Fruit fly (Drosophila melanogaster) whole organism, embryonic: Measurements from ENCODE around the gene Scgalpha.

ENCODE experiments used
- ATbp ChIP-seq: fragments of 200-800 bp; sonication (Bioruptor generic); optimal IDR thresholded peaks from 2 replicates; lab custom pipeline; 2017; ENCODE audit warnings: missing biosample characterization, mild to moderate bottlenecking, missing genetic modification characterization, missing genetic modification reagents
- B-H2 ChIP-seq: fragments of 200-800 bp; sonication (Bioruptor generic); optimal IDR thresholded peaks from 2 replicates; lab custom pipeline; 2018; ENCODE audit warnings: missing biosample characterization, mild to moderate bottlenecking, missing genetic modification characterization
- CG10543 ChIP-seq: fragments of 200-800 bp; sonication (Bioruptor generic); optimal IDR thresholded peaks from 3 replicates; lab custom pipeline; 2017; ENCODE audit warnings: missing biosample characterization, mild to moderate bottlenecking, missing genetic modification characterization, moderate library complexity
- CG11504 ChIP-seq: fragments of 200-800 bp; sonication (Bioruptor generic); optimal IDR thresholded peaks from 3 replicates; lab custom pipeline; 2019; ENCODE audit warnings: missing biosample characterization, mild to moderate bottlenecking, missing genetic modification characterization, moderate library complexity
- CG11695 ChIP-seq: fragments of 200-800 bp; sonication (Bioruptor generic); IDR thresholded peaks from 3 replicates; pipeline ENCODE4 v1.3.6; 2022; ENCODE audit warnings: missing biosample characterization, missing genetic modification characterization
- CG12299 ChIP-seq: fragments of 200-800 bp; sonication (Bioruptor generic); optimal IDR thresholded peaks from 2 replicates; lab custom pipeline; 2018; ENCODE audit warnings: missing biosample characterization, mild to moderate bottlenecking, missing genetic modification characterization
- CG14014 ChIP-seq: fragments of 200-800 bp; sonication (Bioruptor generic); IDR thresholded peaks from 2 replicates; pipeline ENCODE4 v1.3.6; 2022; ENCODE audit warnings: missing biosample characterization, missing genetic modification characterization
- CG17802 ChIP-seq: fragments of 200-800 bp; sonication (Bioruptor generic); optimal IDR thresholded peaks from 2 replicates; lab custom pipeline; 2018; ENCODE audit warnings: missing biosample characterization, mild to moderate bottlenecking, missing genetic modification characterization, moderate library complexity
- CG3995 ChIP-seq: fragments of 200-800 bp; sonication (Bioruptor generic); optimal IDR thresholded peaks from 3 replicates; lab custom pipeline; 2016; ENCODE audit warnings: missing biosample characterization, missing genetic modification characterization
- CG4328 ChIP-seq: fragments of 200-800 bp; sonication (Bioruptor generic); optimal IDR thresholded peaks from 3 replicates; lab custom pipeline; 2017; ENCODE audit warnings: missing biosample characterization, missing genetic modification reagents, missing genetic modification characterization
- CG4360 ChIP-seq: fragments of 200-800 bp; sonication (Bioruptor generic); IDR thresholded peaks from 2 replicates; pipeline ENCODE4 v1.3.6; 2022; ENCODE audit warnings: missing biosample characterization, missing genetic modification characterization
- CG5180 ChIP-seq: fragments of 200-800 bp; sonication (Bioruptor generic); optimal IDR thresholded peaks from 3 replicates; lab custom pipeline; 2017; ENCODE audit warnings: missing biosample characterization, missing genetic modification characterization, mild to moderate bottlenecking, moderate library complexity, missing genetic modification reagents
- CG6254 ChIP-seq: fragments of 200-800 bp; sonication (Bioruptor generic); optimal IDR thresholded peaks from 3 replicates; lab custom pipeline; 2017; ENCODE audit warnings: mild to moderate bottlenecking, missing biosample characterization, missing genetic modification reagents, missing genetic modification characterization
- CG6272 ChIP-seq: fragments of 200-800 bp; sonication (Bioruptor generic); IDR thresholded peaks from 2 replicates; pipeline ENCODE4 v1.3.6; 2022; ENCODE audit warnings: missing biosample characterization, missing genetic modification characterization
- CG7963 ChIP-seq: fragments of 200-800 bp; sonication (Bioruptor generic); IDR thresholded peaks from 3 replicates; pipeline ENCODE4 v1.3.6; 2022; ENCODE audit warnings: missing biosample characterization, missing genetic modification characterization; ENCODE audit not compliant: partially characterized antibody
- CG8388 ChIP-seq: fragments of 200-800 bp; sonication (Bioruptor generic); optimal IDR thresholded peaks from 2 replicates; lab custom pipeline; 2019; ENCODE audit warnings: missing biosample characterization, mild to moderate bottlenecking, missing genetic modification characterization, moderate library complexity
- CG9609 ChIP-seq: fragments of 200-800 bp; sonication (Bioruptor generic); optimal IDR thresholded peaks from 3 replicates; lab custom pipeline; 2016; ENCODE audit warnings: missing biosample characterization, missing genetic modification characterization
- CkIIα-i1 ChIP-seq: fragments of 200-800 bp; sonication (Bioruptor generic); IDR thresholded peaks from 2 replicates; pipeline ENCODE4 v1.3.6; 2022; ENCODE audit warnings: missing biosample characterization, missing genetic modification characterization
- CrebB ChIP-seq: fragments of 200-800 bp; sonication (Bioruptor generic); optimal IDR thresholded peaks from 3 replicates; lab custom pipeline; 2018; ENCODE audit warnings: missing biosample characterization, mild to moderate bottlenecking, missing genetic modification characterization
- Dip2 ChIP-seq: fragments of 200-800 bp; sonication (Bioruptor generic); IDR thresholded peaks from 2 replicates; pipeline ENCODE4 v1.3.6; 2022; ENCODE audit warnings: missing biosample characterization, missing genetic modification characterization
- Hsf ChIP-seq: fragments of 200-800 bp; sonication (Bioruptor generic); optimal IDR thresholded peaks from 3 replicates; lab custom pipeline; 2016; ENCODE audit warnings: missing biosample characterization, missing genetic modification characterization
- MBD-R2 ChIP-seq: fragments of 200-800 bp; sonication (Bioruptor generic); IDR thresholded peaks from 2 replicates; pipeline ENCODE4 v1.3.6; 2022; ENCODE audit warnings: missing biosample characterization, missing genetic modification characterization
- Mad ChIP-seq: fragments of 200-800 bp; sonication (Bioruptor generic); optimal IDR thresholded peaks from 2 replicates; lab custom pipeline; 2016; ENCODE audit warnings: missing biosample characterization, missing genetic modification characterization
- Mes4 ChIP-seq: fragments of 200-800 bp; sonication (Bioruptor generic); optimal IDR thresholded peaks from 2 replicates; lab custom pipeline; 2016; ENCODE audit warnings: missing biosample characterization, missing genetic modification characterization
- Ptx1 ChIP-seq: fragments of 200-800 bp; sonication (Bioruptor generic); IDR thresholded peaks from 2 replicates; pipeline ENCODE4 v1.3.6; 2022; ENCODE audit warnings: missing biosample characterization, missing genetic modification characterization
- Six4 ChIP-seq: fragments of 200-800 bp; sonication (Bioruptor generic); optimal IDR thresholded peaks from 2 replicates; lab custom pipeline; 2016; ENCODE audit warnings: missing biosample characterization, missing genetic modification characterization
- Sox100B ChIP-seq: fragments of 200-800 bp; sonication (Bioruptor generic); optimal IDR thresholded peaks from 3 replicates; lab custom pipeline; 2018; ENCODE audit warnings: missing biosample characterization, mild to moderate bottlenecking, missing genetic modification characterization
- Tbp ChIP-seq: fragments of >200 bp; optimal IDR thresholded peaks from 2 replicates; lab custom pipeline; 2018; ENCODE audit warnings: missing biosample characterization, missing genetic modification characterization
- Usf ChIP-seq: fragments of 200-800 bp; sonication (Bioruptor generic); optimal IDR thresholded peaks from 2 replicates; lab custom pipeline; 2017; ENCODE audit warnings: missing genotype, missing biosample characterization, missing genetic modification characterization
- Xbp1 ChIP-seq: fragments of 200-800 bp; sonication (Bioruptor generic); optimal IDR thresholded peaks from 3 replicates; lab custom pipeline; 2016; ENCODE audit warnings: missing biosample characterization, mild to moderate bottlenecking, missing genetic modification characterization
- al ChIP-seq: fragments of 200-800 bp; sonication (Bioruptor generic); IDR thresholded peaks from 2 replicates; pipeline ENCODE4 v1.3.6; 2022; ENCODE audit warnings: missing biosample characterization, missing genetic modification characterization
- bab2 ChIP-seq: fragments of 200-800 bp; sonication (Bioruptor generic); optimal IDR thresholded peaks from 2 replicates; lab custom pipeline; 2016; ENCODE audit warnings: missing biosample characterization, missing genetic modification characterization
- btn ChIP-seq: fragments of 200-800 bp; sonication (Bioruptor generic); optimal IDR thresholded peaks from 2 replicates; lab custom pipeline; 2016; ENCODE audit warnings: missing biosample characterization, missing genetic modification characterization
- chif ChIP-seq, 2 experiments: fragments of 200-800 bp; sonication (Bioruptor generic); optimal IDR thresholded peaks; 3 replicates each; lab custom pipeline; 2016; ENCODE audit warnings: missing biosample characterization in 2 of 2, missing genetic modification characterization in 2 of 2
- chm ChIP-seq: fragments of 200-800 bp; sonication (Bioruptor generic); IDR thresholded peaks from 2 replicates; pipeline ENCODE4 v1.3.6; 2022; ENCODE audit warnings: missing biosample characterization, missing genetic modification characterization
- ci ChIP-seq: fragments of 200-800 bp; sonication (Bioruptor generic); IDR thresholded peaks from 3 replicates; pipeline ENCODE4 v1.3.6; 2022; ENCODE audit warnings: missing biosample characterization, missing genetic modification characterization
- eyg ChIP-seq: fragments of 200-800 bp; sonication (Bioruptor generic); optimal IDR thresholded peaks from 3 replicates; lab custom pipeline; 2016; ENCODE audit warnings: missing biosample characterization, missing genetic modification characterization
- gcm ChIP-seq: fragments of 200-800 bp; sonication (Bioruptor generic); optimal IDR thresholded peaks from 2 replicates; lab custom pipeline; 2019; ENCODE audit warnings: missing biosample characterization, mild to moderate bottlenecking, missing genetic modification characterization, moderate library complexity
- her ChIP-seq: fragments of 200-800 bp; sonication (Bioruptor generic); optimal IDR thresholded peaks from 2 replicates; lab custom pipeline; 2016; ENCODE audit warnings: missing biosample characterization, missing genetic modification characterization
- jumu ChIP-seq: fragments of 200-800 bp; sonication (Bioruptor generic); optimal IDR thresholded peaks from 3 replicates; lab custom pipeline; 2016; ENCODE audit warnings: missing biosample characterization, missing genetic modification characterization
- ken ChIP-seq: fragments of 200-800 bp; sonication (Bioruptor generic); IDR thresholded peaks from 3 replicates; pipeline ENCODE4 v1.3.6; 2022; ENCODE audit warnings: missing biosample characterization, missing genetic modification characterization
- lov ChIP-seq, 2 experiments: fragments of 200-800 bp in 1 of 2; fragments of >200 bp in 1 of 2; sonication (Bioruptor generic) in 1 of 2; IDR thresholded peaks in 1 of 2; optimal IDR thresholded peaks in 1 of 2; 2 replicates in 1 of 2; 3 replicates in 1 of 2; pipeline versions ENCODE4 v1.3.6 to Lab custom; 2017 to 2022; ENCODE audit warnings: missing biosample characterization in 1 of 2, missing genetic modification characterization in 1 of 2
- mam ChIP-seq: fragments of 200-800 bp; sonication (Bioruptor generic); optimal IDR thresholded peaks from 3 replicates; lab custom pipeline; 2016; ENCODE audit warnings: missing biosample characterization, missing genetic modification characterization
- otp ChIP-seq: fragments of 200-800 bp; sonication (Bioruptor generic); IDR thresholded peaks from 3 replicates; pipeline ENCODE4, ENCODE4 v1.3.6; 2022; ENCODE audit warnings: missing biosample characterization, missing genetic modification characterization
- shn ChIP-seq: fragments of 200-800 bp; sonication (Bioruptor generic); optimal IDR thresholded peaks from 3 replicates; lab custom pipeline; 2016; ENCODE audit warnings: missing biosample characterization, missing genetic modification characterization
- slbo ChIP-seq: fragments of 200-800 bp; sonication (Bioruptor generic); IDR thresholded peaks from 2 replicates; pipeline ENCODE4 v1.3.6; 2022; ENCODE audit warnings: missing biosample characterization, missing genetic modification characterization
- slou ChIP-seq: fragments of 200-800 bp; sonication (Bioruptor generic); optimal IDR thresholded peaks from 3 replicates; lab custom pipeline; 2016; ENCODE audit warnings: missing biosample characterization, missing genetic modification characterization
- stc ChIP-seq: fragments of 200-800 bp; sonication (Bioruptor generic); IDR thresholded peaks from 2 replicates; pipeline ENCODE4 v1.3.6; 2022; ENCODE audit warnings: missing biosample characterization, missing genetic modification characterization
- tgo ChIP-seq: fragments of 200-800 bp; sonication (Bioruptor generic); IDR thresholded peaks from 3 replicates; pipeline ENCODE4 v1.3.6; 2022; ENCODE audit warnings: missing biosample characterization, missing genetic modification characterization
- zfh1 ChIP-seq: fragments of 200-800 bp; sonication (Bioruptor generic); IDR thresholded peaks from 3 replicates; pipeline ENCODE4 v1.3.6; 2022; ENCODE audit warnings: missing biosample characterization, missing genetic modification characterization

Gene Scgalpha

dm6 chr2L:8311741-8312140 is 8.5 kb downstream of the Scgalpha start:
- TF ChIP-seq al (GFP tag; lab: Robert Waterston, UW) (no peak), gcm (peak; percentile 79), Mes4 (GFP tag; lab: Kevin White, UChicago) (no peak), CG7963 (GFP tag; lab: Robert Waterston, UW) (0 out of 3 replicates have a peak, but pooled peaks have one; percentile 17), CG9609 (GFP tag; lab: Kevin White, UChicago) (no peak), ATbp (GFP tag; lab: Kevin White, UChicago) (no peak), slbo (GFP tag; lab: Robert Waterston, UW) (no peak), CG4328 (GFP tag; lab: Kevin White, UChicago) (no peak), MBD-R2 (no peak), CG11504 (tag; lab: Kevin White, UChicago) (no peak), CG14014 (GFP tag; lab: Robert Waterston, UW) (no peak), CrebB (tag; lab: Kevin White, UChicago) (no peak), Dip2 (no peak), btn (no peak), Tbp (GFP tag; lab: Kevin White, UChicago) (no peak), CG4360 (GFP tag; lab: Robert Waterston, UW) (no peak), CG10543 (GFP tag; lab: Kevin White, UChicago) (no peak), shn (GFP tag; lab: Kevin White, UChicago) (no peak), chif (GFP tag; optimal IDR thresholded peaks at IDR 0.05; lab: Kevin White, UChicago) (no peak), CG17802 (no peak), lov (optimal IDR thresholded peaks at IDR 0.05; lab: Kevin White, UChicago) (no peak), lov (GFP tag; IDR thresholded peaks at IDR 0.05; lab: Robert Waterston, UW) (0 out of 3 replicates have a peak, but pooled peaks have one; percentile 21), Mad (GFP tag; lab: Kevin White, UChicago) (no peak), CG12299 (tag; lab: Kevin White, UChicago) (no peak), stc (GFP tag; lab: Robert Waterston, UW) (no peak), ci (GFP tag; lab: Robert Waterston, UW) (no peak), CG6272 (GFP tag; lab: Robert Waterston, UW) (0 out of 2 replicates have a peak, but pooled peaks have one; percentile 7), tgo (GFP tag; lab: Robert Waterston, UW) (no peak), CG11695 (GFP tag; lab: Robert Waterston, UW) (no peak), jumu (GFP tag; lab: Kevin White, UChicago) (no peak), Ptx1 (GFP tag; lab: Robert Waterston, UW) (no peak), chm (no peak), CG3995 (no peak)

dm6 chr2L:8319858-8320525 is 16.8 kb downstream of the Scgalpha start, which contains the start of the genes mtsh and strat:
TSS of gene mtsh (minus strand) at chr2L:8319908.
TSS of gene strat (plus strand) at chr2L:8320328.
- TF ChIP-seq Usf (GFP tag; lab: Kevin White, UChicago) (no peak), mam (GFP tag; lab: Kevin White, UChicago) (peak; percentile 59), bab2 (GFP tag; lab: Kevin White, UChicago) (peak; percentile 45), otp (GFP tag; lab: Robert Waterston, UW) (peak; percentile 63; the same call in 1 of the 3 replicates), ken (GFP tag; lab: Robert Waterston, UW) (peak; percentile 58; the same call in 1 of the 3 replicates), CkIIα-i1 (GFP tag; lab: Robert Waterston, UW) (no peak), zfh1 (GFP tag; lab: Robert Waterston, UW) (peak; percentile 74), her (GFP tag; lab: Kevin White, UChicago) (peak; percentile 61), tgo (GFP tag; lab: Robert Waterston, UW) (peak; percentile 41; the same call in 2 of the 3 replicates), Hsf (GFP tag; lab: Kevin White, UChicago) (peak; percentile 49), Xbp1 (GFP tag; lab: Kevin White, UChicago) (peak; percentile 66), gcm (peak; percentile 40), Sox100B (peak; percentile 62), CG8388 (GFP tag; lab: Kevin White, UChicago) (peak; percentile 48), eyg (peak; percentile 49), CG5180 (peak; percentile 9), CG6254 (peak; percentile 30), Six4 (peak; percentile 59), B-H2 (GFP tag; lab: Kevin White, UChicago) (peak; percentile 59), slou (GFP tag; lab: Kevin White, UChicago) (peak; percentile 30), Mes4 (GFP tag; lab: Kevin White, UChicago) (peak; percentile 6)
